Worm (Caenorhabditis elegans): ENCODE measurements around the gene C28H8.5.

ce11 chrIII:5863774-5864173 is 20.3 kb upstream of the C28H8.5 start, which contains the start of gene dnpp-1:
- TF ChIP-seq ama-1 (optimal IDR thresholded peaks at IDR 0.05): no peak
- no peak for TF ChIP-seq nhr-237 (tag; optimal IDR thresholded peaks at IDR 0.05)
- no peak for TF ChIP-seq nhr-12 (tag; optimal IDR thresholded peaks at IDR 0.05)
- TF ChIP-seq ztf-11 (tag; optimal IDR thresholded peaks at IDR 0.05): no peak
- no peak for TF ChIP-seq unc-62 (GFP tag; optimal IDR thresholded peaks at IDR 0.05)
- no peak for TF ChIP-seq mdl-1 (tag; optimal IDR thresholded peaks at IDR 0.05)
- no peak for TF ChIP-seq mbf-1 (tag; optimal IDR thresholded peaks at IDR 0.05)
- no peak for TF ChIP-seq snpc-4 (tag; optimal IDR thresholded peaks at IDR 0.05)
- TF ChIP-seq ztf-4 (tag; optimal IDR thresholded peaks at IDR 0.05): no peak
- no peak for TF ChIP-seq zag-1 (tag; optimal IDR thresholded peaks at IDR 0.05)
- TF ChIP-seq skn-1 (tag; optimal IDR thresholded peaks at IDR 0.05): peak; percentile 72
- no peak for TF ChIP-seq ceh-82 (tag; optimal IDR thresholded peaks at IDR 0.05)
